Fruit fly (Drosophila melanogaster) whole organism, embryonic: ENCODE measurements around the gene wb.
A peak's percentile ranks its signal among the peaks of the same experiment; 100 is the strongest.

Source experiments
- Ada2b ChIP-seq: fragments of 200-800 bp; sonication (Bioruptor generic); IDR thresholded peaks from 2 replicates; pipeline ENCODE4 v1.3.6; 2022; ENCODE audit warnings: missing biosample characterization, missing genetic modification characterization
- Bgb ChIP-seq: fragments of 200-800 bp; sonication (Bioruptor generic); IDR thresholded peaks from 2 replicates; pipeline ENCODE4 v1.3.6; 2022; ENCODE audit warnings: missing biosample characterization, missing genetic modification characterization; ENCODE audit not compliant: partially characterized antibody
- CG10543 ChIP-seq: fragments of 200-800 bp; sonication (Bioruptor generic); optimal IDR thresholded peaks from 3 replicates; lab custom pipeline; 2017; ENCODE audit warnings: missing biosample characterization, mild to moderate bottlenecking, missing genetic modification characterization, moderate library complexity
- CG11456 ChIP-seq: fragments of 200-800 bp; sonication (Bioruptor generic); IDR thresholded peaks from 3 replicates; pipeline ENCODE4 v1.3.6; 2022; ENCODE audit warnings: missing biosample characterization, missing genetic modification characterization
- CG11695 ChIP-seq: fragments of 200-800 bp; sonication (Bioruptor generic); IDR thresholded peaks from 3 replicates; pipeline ENCODE4 v1.3.6; 2022; ENCODE audit warnings: missing biosample characterization, missing genetic modification characterization
- CG12219 ChIP-seq: fragments of 200-800 bp; sonication (Bioruptor generic); optimal IDR thresholded peaks from 3 replicates; lab custom pipeline; 2018; ENCODE audit warnings: missing biosample characterization, mild to moderate bottlenecking, missing genetic modification characterization
- CG13296 ChIP-seq: fragments of 200-800 bp; sonication (Bioruptor generic); optimal IDR thresholded peaks from 3 replicates; lab custom pipeline; 2018; ENCODE audit warnings: missing biosample characterization, mild to moderate bottlenecking, missing genetic modification characterization
- CG14860 ChIP-seq: fragments of 200-800 bp; sonication (Bioruptor generic); IDR thresholded peaks from 3 replicates; pipeline ENCODE4 v1.3.6; 2022; ENCODE audit warnings: missing biosample characterization, missing genetic modification characterization; ENCODE audit not compliant: partially characterized antibody
- CG15011 ChIP-seq: fragments of 200-800 bp; sonication (Bioruptor generic); optimal IDR thresholded peaks from 3 replicates; lab custom pipeline; 2018; ENCODE audit warnings: missing biosample characterization, mild to moderate bottlenecking, missing genetic modification characterization
- CG17612 ChIP-seq: fragments of 200-800 bp; sonication (Bioruptor generic); IDR thresholded peaks from 2 replicates; pipeline ENCODE4 v1.3.6; 2022; ENCODE audit warnings: missing biosample characterization, missing genetic modification characterization
- CG18764 ChIP-seq: fragments of 200-800 bp; sonication (Bioruptor generic); optimal IDR thresholded peaks from 3 replicates; lab custom pipeline; 2016; ENCODE audit warnings: missing biosample characterization, missing genetic modification characterization
- CG2889 ChIP-seq: fragments of 200-800 bp; sonication (Bioruptor generic); IDR thresholded peaks from 3 replicates; pipeline ENCODE4 v1.3.6; 2022; ENCODE audit warnings: missing biosample characterization, missing genetic modification characterization
- CG3407 ChIP-seq: fragments of 200-800 bp; sonication (Bioruptor generic); optimal IDR thresholded peaks from 2 replicates; lab custom pipeline; 2018; ENCODE audit warnings: missing biosample characterization, mild to moderate bottlenecking, missing genetic modification characterization
- CG34376 ChIP-seq: fragments of 200-800 bp; sonication (Bioruptor generic); optimal IDR thresholded peaks from 2 replicates; lab custom pipeline; 2018; ENCODE audit warnings: missing biosample characterization, mild to moderate bottlenecking, missing genetic modification characterization
- CG6175 ChIP-seq: fragments of 200-800 bp; sonication (Bioruptor generic); IDR thresholded peaks from 3 replicates; pipeline ENCODE4 v1.3.6; 2022; ENCODE audit warnings: missing biosample characterization, missing genetic modification characterization
- CG7745 ChIP-seq: fragments of 200-800 bp; sonication (Bioruptor generic); optimal IDR thresholded peaks from 2 replicates; lab custom pipeline; 2018; ENCODE audit warnings: missing biosample characterization, mild to moderate bottlenecking, missing genetic modification characterization, moderate library complexity
- CG8944 ChIP-seq: fragments of 200-800 bp; sonication (Bioruptor generic); optimal IDR thresholded peaks from 3 replicates; lab custom pipeline; 2016; ENCODE audit warnings: missing biosample characterization, missing genetic modification characterization
- CG9215 ChIP-seq: fragments of 200-800 bp; sonication (Bioruptor generic); IDR thresholded peaks from 2 replicates; pipeline ENCODE4 v1.3.6; 2022; ENCODE audit warnings: missing biosample characterization, missing genetic modification characterization
- HHEX ChIP-seq: fragments of 200-800 bp; sonication (Bioruptor generic); optimal IDR thresholded peaks from 3 replicates; lab custom pipeline; 2017; ENCODE audit warnings: missing biosample characterization, mild to moderate bottlenecking, missing genetic modification characterization, missing genetic modification reagents
- HLHmδ ChIP-seq: fragments of 200-800 bp; sonication (Bioruptor generic); optimal IDR thresholded peaks from 2 replicates; lab custom pipeline; 2018; ENCODE audit warnings: missing biosample characterization, mild to moderate bottlenecking, missing genetic modification characterization, moderate library complexity
- Mrtf ChIP-seq: fragments of 200-800 bp; sonication (Bioruptor generic); IDR thresholded peaks from 3 replicates; pipeline ENCODE4 v1.3.6; 2022; ENCODE audit warnings: missing biosample characterization, missing genetic modification characterization
- Ravus ChIP-seq: fragments of 200-800 bp; sonication (Bioruptor generic); IDR thresholded peaks from 2 replicates; pipeline ENCODE4 v1.3.6; 2022; ENCODE audit warnings: missing biosample characterization, missing genetic modification characterization
- Side ChIP-seq: fragments of 200-800 bp; sonication (Bioruptor generic); optimal IDR thresholded peaks from 2 replicates; lab custom pipeline; 2016; ENCODE audit warnings: missing biosample characterization, missing genetic modification characterization
- Ssrp ChIP-seq: fragments of 200-800 bp; sonication (Bioruptor generic); optimal IDR thresholded peaks from 2 replicates; lab custom pipeline; 2018; ENCODE audit warnings: missing biosample characterization, mild to moderate bottlenecking, missing genetic modification characterization, moderate library complexity
- Stat92E ChIP-seq, 3 experiments: fragments of >200 bp in 2 of 3; fragments of 200-800 bp in 1 of 3; sonication (Bioruptor generic) in 1 of 3; optimal IDR thresholded peaks; 2 replicates each; lab custom pipeline; 2017 to 2019; ENCODE audit warnings: missing biosample characterization in 3 of 3, missing genetic modification characterization in 3 of 3, mild to moderate bottlenecking in 1 of 3, moderate library complexity in 1 of 3
- abd-A ChIP-seq: fragments of 200-800 bp; sonication (Bioruptor generic); optimal IDR thresholded peaks from 3 replicates; lab custom pipeline; 2019; ENCODE audit warnings: missing biosample characterization, mild to moderate bottlenecking, missing genetic modification characterization, moderate library complexity
- ato ChIP-seq: fragments of 200-800 bp; sonication (Bioruptor generic); IDR thresholded peaks from 2 replicates; pipeline ENCODE4 v1.3.6; 2022; ENCODE audit warnings: missing biosample characterization, missing genetic modification characterization; ENCODE audit not compliant: partially characterized antibody
- bigmax ChIP-seq: fragments of 200-800 bp; sonication (Bioruptor generic); optimal IDR thresholded peaks from 2 replicates; lab custom pipeline; 2018; ENCODE audit warnings: missing biosample characterization, mild to moderate bottlenecking, missing genetic modification characterization
- cas ChIP-seq: fragments of 200-800 bp; sonication (Bioruptor generic); IDR thresholded peaks from 2 replicates; pipeline ENCODE4 v1.3.6; 2022; ENCODE audit warnings: missing biosample characterization, missing genetic modification characterization
- cato ChIP-seq: fragments of 200-800 bp; sonication (Bioruptor generic); optimal IDR thresholded peaks from 2 replicates; lab custom pipeline; 2016; ENCODE audit warnings: missing biosample characterization, missing genetic modification characterization, borderline replicate concordance
- cg ChIP-seq: fragments of 200-800 bp; sonication (Bioruptor generic); optimal IDR thresholded peaks from 3 replicates; lab custom pipeline; 2019; ENCODE audit warnings: missing biosample characterization, mild to moderate bottlenecking, missing genetic modification characterization, moderate library complexity
- chm ChIP-seq: fragments of 200-800 bp; sonication (Bioruptor generic); IDR thresholded peaks from 2 replicates; pipeline ENCODE4 v1.3.6; 2022; ENCODE audit warnings: missing biosample characterization, missing genetic modification characterization
- dan ChIP-seq: fragments of 200-800 bp; sonication (Bioruptor generic); IDR thresholded peaks from 2 replicates; pipeline ENCODE4 v1.3.6; 2022; ENCODE audit warnings: missing biosample characterization, missing genetic modification characterization
- en ChIP-seq: fragments of 200-800 bp; sonication (Bioruptor generic); optimal IDR thresholded peaks from 2 replicates; lab custom pipeline; 2016; ENCODE audit warnings: missing biosample characterization, missing genetic modification characterization
- ewg ChIP-seq: fragments of 200-800 bp; sonication (Bioruptor generic); optimal IDR thresholded peaks from 3 replicates; lab custom pipeline; 2017; ENCODE audit warnings: mild to moderate bottlenecking, missing biosample characterization, missing genetic modification reagents, missing genetic modification characterization
- eyg ChIP-seq: fragments of 200-800 bp; sonication (Bioruptor generic); optimal IDR thresholded peaks from 3 replicates; lab custom pipeline; 2016; ENCODE audit warnings: missing biosample characterization, missing genetic modification characterization
- h ChIP-seq: fragments of >200 bp; optimal IDR thresholded peaks from 2 replicates; lab custom pipeline; 2017
- inv ChIP-seq: fragments of 200-800 bp; sonication (Bioruptor generic); IDR thresholded peaks from 2 replicates; pipeline ENCODE4 v1.3.6; 2022; ENCODE audit warnings: missing biosample characterization, missing genetic modification characterization; ENCODE audit not compliant: partially characterized antibody
- jing ChIP-seq: fragments of 200-800 bp; sonication (Bioruptor generic); optimal IDR thresholded peaks from 2 replicates; lab custom pipeline; 2018; ENCODE audit warnings: missing biosample characterization, mild to moderate bottlenecking, missing genetic modification characterization
- jumu ChIP-seq: fragments of 200-800 bp; sonication (Bioruptor generic); optimal IDR thresholded peaks from 3 replicates; lab custom pipeline; 2016; ENCODE audit warnings: missing biosample characterization, missing genetic modification characterization
- org-1 ChIP-seq: fragments of 200-800 bp; sonication (Bioruptor generic); optimal IDR thresholded peaks from 2 replicates; lab custom pipeline; 2017; ENCODE audit warnings: missing biosample characterization, missing genetic modification characterization
- pan ChIP-seq, 4 experiments: fragments of >200 bp in 3 of 4; fragments of 200-800 bp in 1 of 4; sonication (Bioruptor generic) in 1 of 4; optimal IDR thresholded peaks in 3 of 4; IDR thresholded peaks in 1 of 4; 2 replicates each; pipeline versions ENCODE4 v1.3.6 to Lab custom; 2017 to 2022; ENCODE audit warnings: missing biosample characterization in 2 of 4, missing genetic modification characterization in 2 of 4, mixed read lengths in 1 of 4
- psq ChIP-seq: fragments of 200-800 bp; sonication (Bioruptor generic); optimal IDR thresholded peaks from 2 replicates; lab custom pipeline; 2017; ENCODE audit warnings: missing biosample characterization, missing genetic modification characterization
- sc ChIP-seq, 3 experiments: fragments of >200 bp in 2 of 3; fragments of 200-800 bp in 1 of 3; sonication (Bioruptor generic) in 1 of 3; optimal IDR thresholded peaks; 2 replicates in 2 of 3; 3 replicates in 1 of 3; lab custom pipeline; 2017; ENCODE audit warnings: mild to moderate bottlenecking in 1 of 3, missing biosample characterization in 1 of 3, missing genetic modification characterization in 1 of 3, missing genetic modification reagents in 1 of 3
- sim ChIP-seq: fragments of 200-800 bp; sonication (Bioruptor generic); IDR thresholded peaks from 2 replicates; pipeline ENCODE4 v1.3.6; 2022; ENCODE audit warnings: missing biosample characterization, missing genetic modification characterization
- slbo ChIP-seq: fragments of 200-800 bp; sonication (Bioruptor generic); IDR thresholded peaks from 2 replicates; pipeline ENCODE4 v1.3.6; 2022; ENCODE audit warnings: missing biosample characterization, missing genetic modification characterization
- slou ChIP-seq: fragments of 200-800 bp; sonication (Bioruptor generic); optimal IDR thresholded peaks from 3 replicates; lab custom pipeline; 2016; ENCODE audit warnings: missing biosample characterization, missing genetic modification characterization
- trem ChIP-seq: fragments of 200-800 bp; optimal IDR thresholded peaks from 3 replicates; lab custom pipeline; 2019; ENCODE audit warnings: missing biosample characterization, mild to moderate bottlenecking, missing genetic modification characterization, moderate library complexity

wb gene

DNA sequence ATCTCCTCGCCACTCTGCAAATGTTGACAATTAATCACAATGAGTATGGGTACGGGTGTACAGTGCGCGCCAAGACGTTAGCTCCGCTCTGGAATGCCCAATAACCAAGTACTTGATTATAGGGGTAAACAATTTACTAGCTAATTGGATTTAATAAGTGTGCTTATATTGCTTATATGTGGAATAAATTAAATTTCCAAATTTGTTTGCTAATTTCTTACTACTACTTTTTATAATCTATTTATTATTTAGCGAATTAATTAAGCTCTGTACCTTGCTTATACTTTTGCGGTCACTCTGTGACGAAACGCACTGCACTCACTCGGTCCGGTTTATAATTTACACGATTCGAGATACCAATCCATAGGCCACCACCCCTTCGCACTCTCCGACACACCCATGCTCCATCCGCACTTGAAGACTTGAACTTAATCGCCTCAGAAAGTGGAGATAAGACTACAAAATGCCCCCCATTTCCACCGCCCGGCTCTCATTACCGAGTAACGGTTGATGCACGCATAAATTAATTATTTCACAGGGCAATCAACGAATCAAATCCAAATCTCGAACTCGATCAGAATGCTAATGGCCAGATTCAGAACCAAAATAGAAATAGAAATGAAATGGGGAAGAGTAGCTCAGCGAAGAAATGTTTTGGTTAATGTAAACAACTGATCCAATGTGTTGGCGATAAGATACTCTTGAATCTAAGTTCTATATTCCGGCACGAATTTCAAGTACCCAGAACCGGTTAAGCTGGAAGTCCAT lies 25.1 kb upstream of the wb start (continued):
- no peak for TF ChIP-seq slou (GFP tag; lab: Kevin White, UChicago)
- no peak for TF ChIP-seq eyg (GFP tag; lab: Kevin White, UChicago)
- no peak for TF ChIP-seq bigmax
- TF ChIP-seq sc (optimal IDR thresholded peaks at IDR 0.05; lab: Kevin White, UChicago), result no peak
- TF ChIP-seq sc (GFP tag; optimal IDR thresholded peaks at IDR 0.05; lab: Kevin White, UChicago), result peak; percentile 16
- TF ChIP-seq CG9215 (GFP tag; lab: Robert Waterston, UW), result no peak
- no peak for TF ChIP-seq dan (GFP tag; lab: Robert Waterston, UW)
- peak; percentile 14 for TF ChIP-seq CG7745
- TF ChIP-seq CG15011 (GFP tag; lab: Kevin White, UChicago), result no peak
- TF ChIP-seq Ssrp (tag; lab: Kevin White, UChicago), result peak; percentile 15
- TF ChIP-seq abd-A (tag; lab: Kevin White, UChicago), result no peak
- no peak for TF ChIP-seq CG18764 (GFP tag; lab: Kevin White, UChicago)
- TF ChIP-seq CG3407 (GFP tag; lab: Kevin White, UChicago), result peak; percentile 29
- TF ChIP-seq Stat92E (GFP tag; optimal IDR thresholded peaks at IDR 0.05; lab: Kevin White, UChicago), result peak in 1 of 3 experiments; percentile 26
- TF ChIP-seq CG10543 (GFP tag; lab: Kevin White, UChicago), result no peak
- TF ChIP-seq jumu (GFP tag; lab: Kevin White, UChicago), result no peak
- no peak for TF ChIP-seq ato
- TF ChIP-seq CG2889 (GFP tag; lab: Robert Waterston, UW), result no peak
- no peak for TF ChIP-seq Bgb (GFP tag; lab: Robert Waterston, UW)
- TF ChIP-seq jing (GFP tag; lab: Kevin White, UChicago), result peak; percentile 6
- no peak for TF ChIP-seq Side (GFP tag; lab: Kevin White, UChicago)
- TF ChIP-seq Ada2b (GFP tag; lab: Robert Waterston, UW), result no peak
- no peak for TF ChIP-seq inv (GFP tag; lab: Robert Waterston, UW)
- TF ChIP-seq CG34376 (GFP tag; lab: Kevin White, UChicago), result no peak
- TF ChIP-seq slbo (GFP tag; lab: Robert Waterston, UW), result 0 out of 2 replicates have a peak, but pooled peaks have one; percentile 24
- no peak for TF ChIP-seq CG8944 (GFP tag; lab: Kevin White, UChicago)
- no peak for TF ChIP-seq pan (optimal IDR thresholded peaks at IDR 0.05; lab: Kevin White, UChicago)
- TF ChIP-seq pan (GFP tag; optimal IDR thresholded peaks at IDR 0.05 in 1 of 2, IDR thresholded peaks at IDR 0.05 in 1 of 2), result peak in 1 of 2 experiments; percentile 5
- no peak for TF ChIP-seq cas
- TF ChIP-seq CG12219 (GFP tag; lab: Kevin White, UChicago), result peak; percentile 32
- TF ChIP-seq Ravus, result no peak
- TF ChIP-seq chm (GFP tag; lab: Robert Waterston, UW), result no peak
- peak; percentile 5 for TF ChIP-seq org-1 (GFP tag; lab: Kevin White, UChicago)
- TF ChIP-seq Mrtf, result no peak
- TF ChIP-seq cg (GFP tag; lab: Kevin White, UChicago), result no peak
- no peak for TF ChIP-seq CG14860 (GFP tag; lab: Robert Waterston, UW)
- TF ChIP-seq CG11695 (GFP tag; lab: Robert Waterston, UW), result peak; percentile 66; the same call in 2 of the 3 replicates
- no peak for TF ChIP-seq CG17612 (GFP tag; lab: Robert Waterston, UW)
- TF ChIP-seq psq (GFP tag; lab: Kevin White, UChicago), result no peak
- TF ChIP-seq CG11456 (GFP tag; lab: Robert Waterston, UW), result no peak
- TF ChIP-seq CG6175 (GFP tag; lab: Robert Waterston, UW), result no peak
- TF ChIP-seq CG13296 (GFP tag; lab: Kevin White, UChicago), result no peak
- TF ChIP-seq trem, result no peak
- TF ChIP-seq HLHmδ (GFP tag; lab: Kevin White, UChicago), result no peak
- peak; percentile 45 for TF ChIP-seq HHEX (GFP tag; lab: Kevin White, UChicago)
- no peak for TF ChIP-seq cato (GFP tag; lab: Kevin White, UChicago)
- peak; percentile 41 for TF ChIP-seq ewg
- no peak for TF ChIP-seq en (GFP tag; lab: Kevin White, UChicago)
- TF ChIP-seq h (lab: Kevin White, UChicago), result no peak
- no peak for TF ChIP-seq sim (GFP tag; lab: Robert Waterston, UW)
